Fruit fly (Drosophila melanogaster) Kc167 (cell line): Measurements from ENCODE around the gene CG42709.

Experiments used
- Myc ChIP-seq: fragments of >200 bp; optimal IDR thresholded peaks from 2 replicates; lab custom pipeline; 2017; ENCODE audit warnings: missing external identifiers
- h ChIP-seq: fragments of >200 bp; optimal IDR thresholded peaks from 3 replicates; lab custom pipeline; 2018; ENCODE audit warnings: missing external identifiers
- psq ChIP-seq: fragments of >200 bp; optimal IDR thresholded peaks from 2 replicates; lab custom pipeline; 2017; ENCODE audit warnings: missing external identifiers
- ttk ChIP-seq: sonication (Bioruptor generic); optimal IDR thresholded peaks from 2 replicates; lab custom pipeline; 2017; ENCODE audit warnings: missing external identifiers

DNA sequence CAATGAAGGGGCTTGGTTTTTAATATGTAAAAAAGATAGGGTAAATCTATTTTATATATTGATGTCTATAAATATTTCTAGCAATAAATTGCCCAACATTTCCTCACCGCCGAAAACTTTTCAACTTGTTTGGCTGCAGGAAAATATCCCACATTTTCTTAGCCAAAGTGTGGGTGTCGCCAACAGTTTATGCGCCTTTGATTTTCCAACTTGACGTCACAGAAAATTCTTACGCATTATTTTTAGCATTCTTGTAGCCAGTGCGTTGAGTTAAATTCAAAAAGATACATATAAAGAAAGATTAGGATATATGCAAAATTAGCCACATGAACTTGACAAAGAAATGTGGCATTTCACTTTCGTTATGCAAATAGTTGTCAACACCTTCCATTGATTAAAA, 49.9 kb downstream of the CG42709 start:
- no peak for TF ChIP-seq h (lab: Kevin White, UChicago)
- no peak for TF ChIP-seq psq (lab: Kevin White, UChicago)
- no peak for TF ChIP-seq Myc (lab: Kevin White, UChicago)
- TF ChIP-seq ttk (lab: Kevin White, UChicago), result no peak
